Worm (Caenorhabditis elegans): ENCODE data around the gene Y37E11B.7.

DNA sequence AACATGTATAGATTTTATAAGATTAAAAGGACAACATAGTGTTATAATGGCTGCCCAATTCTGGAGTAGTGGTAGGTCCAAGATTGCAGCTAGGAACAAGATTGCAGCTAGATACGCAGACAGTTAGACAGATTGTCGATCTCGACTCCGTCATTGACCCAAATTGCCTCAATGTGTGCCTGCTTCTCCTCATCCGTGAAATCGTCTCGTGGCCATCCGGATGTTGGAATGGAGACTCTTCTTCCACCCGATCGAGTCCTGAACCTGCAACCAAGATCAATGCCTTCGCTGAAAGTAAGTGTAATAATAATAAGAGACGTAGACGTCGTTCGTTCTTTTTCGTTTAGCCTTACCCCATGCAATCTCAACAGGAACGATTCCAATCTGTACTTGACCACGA, 21.3 kb downstream of the Y37E11B.7 start:
- no peak for TF ChIP-seq lsy-2 (tag; optimal IDR thresholded peaks at IDR 0.05)
- no peak for TF ChIP-seq ceh-44 (GFP tag; IDR thresholded peaks at IDR 0.05)
- no peak for TF ChIP-seq pha-4 (GFP tag; IDR thresholded peaks at IDR 0.05)
- TF ChIP-seq pha-4 (tag; optimal IDR thresholded peaks at IDR 0.05), result no peak
- no peak for TF ChIP-seq fkh-10 (GFP tag; optimal IDR thresholded peaks at IDR 0.05)
- TF ChIP-seq ceh-28 (tag; optimal IDR thresholded peaks at IDR 0.05), result no peak
- TF ChIP-seq egl-27 (tag; optimal IDR thresholded peaks at IDR 0.05), result no peak
- TF ChIP-seq unc-130 (GFP tag; optimal IDR thresholded peaks at IDR 0.05), result no peak
- no peak for TF ChIP-seq lin-1 (GFP tag; IDR thresholded peaks at IDR 0.05)
- TF ChIP-seq unc-62 (GFP tag; optimal IDR thresholded peaks at IDR 0.05 in 1 of 2), result peak in 1 of 2 experiments; percentile 72
- no peak for TF ChIP-seq unc-62 (tag; optimal IDR thresholded peaks at IDR 0.05)
- no peak for TF ChIP-seq nhr-28 (tag; optimal IDR thresholded peaks at IDR 0.05)
